Fruit fly (Drosophila melanogaster) whole organism, embryonic: ENCODE measurements around the gene CG34244.

Experiments
- CG10654 ChIP-seq: fragments of 200-800 bp; sonication (Bioruptor generic); optimal IDR thresholded peaks from 2 replicates; lab custom pipeline; 2016; ENCODE audit warnings: missing biosample characterization, missing genetic modification characterization
- CG11085 ChIP-seq: fragments of 200-800 bp; sonication (Bioruptor generic); IDR thresholded peaks from 2 replicates; pipeline ENCODE4 v1.3.6; 2022; ENCODE audit warnings: missing biosample characterization, missing genetic modification characterization
- CG11093 ChIP-seq: fragments of 200-800 bp; sonication (Bioruptor generic); IDR thresholded peaks from 3 replicates; pipeline ENCODE4 v1.3.6; 2022; ENCODE audit warnings: missing biosample characterization, missing genetic modification characterization
- CG11560 ChIP-seq: fragments of 200-800 bp; sonication (Bioruptor generic); IDR thresholded peaks from 3 replicates; pipeline ENCODE4 v1.3.6; 2022; ENCODE audit warnings: missing biosample characterization, missing genetic modification characterization
- CG15479 ChIP-seq: fragments of 200-800 bp; sonication (Bioruptor generic); optimal IDR thresholded peaks from 3 replicates; lab custom pipeline; 2019; ENCODE audit warnings: missing biosample characterization, mild to moderate bottlenecking, missing genetic modification characterization, moderate library complexity
- CG17359 ChIP-seq: fragments of 200-800 bp; sonication (Bioruptor generic); optimal IDR thresholded peaks from 3 replicates; lab custom pipeline; 2018; ENCODE audit warnings: missing biosample characterization, mild to moderate bottlenecking, missing genetic modification characterization, moderate library complexity
- CG17802 ChIP-seq: fragments of 200-800 bp; sonication (Bioruptor generic); optimal IDR thresholded peaks from 2 replicates; lab custom pipeline; 2018; ENCODE audit warnings: missing biosample characterization, mild to moderate bottlenecking, missing genetic modification characterization, moderate library complexity
- CG34422 ChIP-seq: fragments of 200-800 bp; sonication (Bioruptor generic); IDR thresholded peaks from 3 replicates; pipeline ENCODE4 v1.3.6; 2022; ENCODE audit warnings: missing biosample characterization, missing genetic modification characterization
- CG4854 ChIP-seq: fragments of 200-800 bp; sonication (Bioruptor generic); optimal IDR thresholded peaks from 2 replicates; lab custom pipeline; 2016; ENCODE audit warnings: missing biosample characterization, missing genetic modification characterization, inconsistent platforms
- CG5180 ChIP-seq: fragments of 200-800 bp; sonication (Bioruptor generic); optimal IDR thresholded peaks from 3 replicates; lab custom pipeline; 2017; ENCODE audit warnings: missing biosample characterization, missing genetic modification characterization, mild to moderate bottlenecking, moderate library complexity, missing genetic modification reagents
- CG7271 ChIP-seq: fragments of 200-800 bp; sonication (Bioruptor generic); optimal IDR thresholded peaks from 2 replicates; lab custom pipeline; 2018; ENCODE audit warnings: missing biosample characterization, mild to moderate bottlenecking, missing genetic modification characterization, moderate library complexity
- CG9609 ChIP-seq: fragments of 200-800 bp; sonication (Bioruptor generic); optimal IDR thresholded peaks from 3 replicates; lab custom pipeline; 2016; ENCODE audit warnings: missing biosample characterization, missing genetic modification characterization
- CG9797 ChIP-seq: fragments of 200-800 bp; sonication (Bioruptor generic); optimal IDR thresholded peaks from 3 replicates; lab custom pipeline; 2018; ENCODE audit warnings: missing biosample characterization, mild to moderate bottlenecking, missing genetic modification characterization
- CTCF ChIP-seq: fragments of 200-800 bp; sonication (Bioruptor generic); optimal IDR thresholded peaks from 2 replicates; lab custom pipeline; 2017; ENCODE audit warnings: missing biosample characterization, mild to moderate bottlenecking, missing genetic modification characterization, moderate library complexity
- Camta ChIP-seq: fragments of 200-800 bp; sonication (Bioruptor generic); optimal IDR thresholded peaks from 2 replicates; lab custom pipeline; 2016; ENCODE audit warnings: missing biosample characterization, missing genetic modification characterization
- CrebB ChIP-seq: fragments of 200-800 bp; sonication (Bioruptor generic); optimal IDR thresholded peaks from 3 replicates; lab custom pipeline; 2018; ENCODE audit warnings: missing biosample characterization, mild to moderate bottlenecking, missing genetic modification characterization
- Dfd ChIP-seq, 2 experiments: fragments of >200 bp; optimal IDR thresholded peaks; 2 replicates each; lab custom pipeline; 2017; ENCODE audit warnings: missing biosample characterization in 2 of 2, missing genetic modification characterization in 2 of 2
- Elba2 ChIP-seq: fragments of 200-800 bp; sonication (Bioruptor generic); optimal IDR thresholded peaks from 3 replicates; lab custom pipeline; 2016; ENCODE audit warnings: missing biosample characterization, missing genetic modification characterization
- Fer2 ChIP-seq: fragments of 200-800 bp; sonication (Bioruptor generic); optimal IDR thresholded peaks from 2 replicates; lab custom pipeline; 2018; ENCODE audit warnings: missing biosample characterization, mild to moderate bottlenecking, missing genetic modification characterization, moderate library complexity
- Gug ChIP-seq: fragments of 200-800 bp; sonication (Bioruptor generic); IDR thresholded peaks from 4 replicates; pipeline ENCODE4 v1.3.6; 2022; ENCODE audit warnings: missing biosample characterization, missing genetic modification characterization
- Hmx ChIP-seq: fragments of 200-800 bp; sonication (Bioruptor generic); optimal IDR thresholded peaks from 2 replicates; lab custom pipeline; 2016; ENCODE audit warnings: missing biosample characterization, missing genetic modification characterization
- MTF-1 ChIP-seq: fragments of 200-800 bp; sonication (Bioruptor generic); optimal IDR thresholded peaks from 2 replicates; lab custom pipeline; 2018; ENCODE audit warnings: missing biosample characterization, mild to moderate bottlenecking, missing genetic modification characterization, borderline replicate concordance
- NK7.1 ChIP-seq: fragments of 200-800 bp; sonication (Bioruptor generic); optimal IDR thresholded peaks from 3 replicates; lab custom pipeline; 2016; ENCODE audit warnings: missing biosample characterization, missing genetic modification characterization
- Pdp1 ChIP-seq, 2 experiments: fragments of 200-800 bp; sonication (Bioruptor generic); optimal IDR thresholded peaks; 3 replicates each; lab custom pipeline; 2016; ENCODE audit warnings: missing biosample characterization in 2 of 2, missing genetic modification characterization in 2 of 2, mild to moderate bottlenecking in 1 of 2, moderate library complexity in 1 of 2
- Ptx1 ChIP-seq: fragments of 200-800 bp; sonication (Bioruptor generic); IDR thresholded peaks from 2 replicates; pipeline ENCODE4 v1.3.6; 2022; ENCODE audit warnings: missing biosample characterization, missing genetic modification characterization
- Taf1 ChIP-seq: fragments of 200-800 bp; sonication (Bioruptor generic); IDR thresholded peaks from 2 replicates; pipeline ENCODE4 v1.3.6; 2022; ENCODE audit warnings: missing biosample characterization, missing genetic modification characterization
- ab ChIP-seq: fragments of 200-800 bp; sonication (Bioruptor generic); optimal IDR thresholded peaks from 2 replicates; lab custom pipeline; 2016; ENCODE audit warnings: missing biosample characterization, missing genetic modification characterization
- gsb ChIP-seq: fragments of 200-800 bp; sonication (Bioruptor generic); IDR thresholded peaks from 2 replicates; pipeline ENCODE4 v1.3.6; 2022; ENCODE audit warnings: missing biosample characterization, missing genetic modification characterization
- insv ChIP-seq, 2 experiments: fragments of 200-800 bp; sonication (Bioruptor generic); optimal IDR thresholded peaks; 3 replicates each; lab custom pipeline; 2016 to 2018; ENCODE audit warnings: missing biosample characterization in 2 of 2, missing genetic modification characterization in 2 of 2
- lmd ChIP-seq: fragments of 200-800 bp; sonication (Bioruptor generic); IDR thresholded peaks from 2 replicates; pipeline ENCODE4 v1.3.6; 2022; ENCODE audit warnings: missing biosample characterization, missing genetic modification characterization
- oc ChIP-seq: fragments of 200-800 bp; sonication (Bioruptor generic); optimal IDR thresholded peaks from 2 replicates; lab custom pipeline; 2018; ENCODE audit warnings: missing biosample characterization, mild to moderate bottlenecking, missing genetic modification characterization, moderate library complexity
- onecut ChIP-seq: fragments of 200-800 bp; sonication (Bioruptor generic); IDR thresholded peaks from 2 replicates; pipeline ENCODE4 v1.3.6; 2022; ENCODE audit warnings: missing biosample characterization, missing genetic modification characterization
- ranshi ChIP-seq: fragments of 200-800 bp; sonication (Bioruptor generic); IDR thresholded peaks from 2 replicates; pipeline ENCODE4 v1.3.6; 2022; ENCODE audit warnings: missing biosample characterization, missing genetic modification characterization
- rib ChIP-seq: fragments of 200-800 bp; sonication (Bioruptor generic); IDR thresholded peaks from 2 replicates; pipeline ENCODE4 v1.3.6; 2022; ENCODE audit warnings: missing biosample characterization, missing genetic modification characterization
- sob ChIP-seq: fragments of 200-800 bp; sonication (Bioruptor generic); IDR thresholded peaks from 2 replicates; pipeline ENCODE4 v1.3.6; 2022; ENCODE audit warnings: missing biosample characterization, missing genetic modification characterization
- sug ChIP-seq: fragments of 200-800 bp; optimal IDR thresholded peaks from 2 replicates; lab custom pipeline; 2019; ENCODE audit warnings: missing biosample characterization, mild to moderate bottlenecking, missing genetic modification characterization, moderate library complexity
- vfl ChIP-seq: fragments of 200-800 bp; sonication (Bioruptor generic); optimal IDR thresholded peaks from 2 replicates; lab custom pipeline; 2016; ENCODE audit warnings: missing biosample characterization, missing genetic modification characterization
- z ChIP-seq: fragments of 200-800 bp; sonication (Bioruptor generic); IDR thresholded peaks from 3 replicates; pipeline ENCODE4 v1.3.6; 2022; ENCODE audit warnings: missing biosample characterization, missing genetic modification characterization
- zen ChIP-seq: fragments of 200-800 bp; sonication (Bioruptor generic); optimal IDR thresholded peaks from 3 replicates; lab custom pipeline; 2018; ENCODE audit warnings: missing biosample characterization, mild to moderate bottlenecking, missing genetic modification characterization, moderate library complexity
- zfh2 ChIP-seq: fragments of 200-800 bp; sonication (Bioruptor generic); optimal IDR thresholded peaks from 2 replicates; lab custom pipeline; 2016; ENCODE audit warnings: missing biosample characterization, missing genetic modification characterization

The CG34244 gene

dm6 chr3L:14193962-14194503 is 41.7 kb downstream of the CG34244 start (continued):
- TF ChIP-seq onecut (GFP tag; lab: Robert Waterston, UW), result peak; percentile 7; the same call in 1 of the 2 replicates
- no peak for TF ChIP-seq gsb (GFP tag; lab: Robert Waterston, UW)
- TF ChIP-seq rib (GFP tag; lab: Robert Waterston, UW), result no peak
- TF ChIP-seq Hmx, result no peak
- TF ChIP-seq CG5180, result peak; percentile 34
- no peak for TF ChIP-seq Gug (GFP tag; lab: Robert Waterston, UW)
- no peak for TF ChIP-seq oc (tag; lab: Kevin White, UChicago)
- no peak for TF ChIP-seq Camta
- no peak for TF ChIP-seq vfl (GFP tag; lab: Kevin White, UChicago)
- TF ChIP-seq zfh2 (GFP tag; lab: Kevin White, UChicago), result no peak
- TF ChIP-seq zen (tag; lab: Kevin White, UChicago), result peak; percentile 19
- peak; percentile 48 for TF ChIP-seq CG7271 (tag; lab: Kevin White, UChicago)
- TF ChIP-seq CG11093, result no peak
- TF ChIP-seq lmd (GFP tag; lab: Robert Waterston, UW), result no peak
- no peak for TF ChIP-seq sob
- TF ChIP-seq Fer2 (tag; lab: Kevin White, UChicago), result no peak
- no peak for TF ChIP-seq ranshi
- TF ChIP-seq CTCF, result no peak
- TF ChIP-seq CG11560 (tag; lab: Robert Waterston, UW), result no peak
- TF ChIP-seq ab (GFP tag; lab: Kevin White, UChicago), result no peak

dm6 chr3L:14191476-14191752 is 44.3 kb downstream of the CG34244 start:
- no peak for TF ChIP-seq CG11085 (GFP tag; lab: Robert Waterston, UW)
- TF ChIP-seq CrebB, result no peak
- 0 out of 2 replicates have a peak, but pooled peaks have one; percentile 50 for TF ChIP-seq rib (GFP tag; lab: Robert Waterston, UW)
- TF ChIP-seq CG4854, result no peak
- no peak for TF ChIP-seq CG17802 (tag; lab: Kevin White, UChicago)
- peak; percentile 5 for TF ChIP-seq CG15479 (GFP tag; lab: Kevin White, UChicago)
- no peak for TF ChIP-seq CG17359 (tag; lab: Kevin White, UChicago)
- peak; percentile 94 for TF ChIP-seq Elba2
- TF ChIP-seq NK7.1 (GFP tag; lab: Kevin White, UChicago), result no peak
- peak in 1 of 2 experiments; percentile 81 for TF ChIP-seq insv (GFP tag; optimal IDR thresholded peaks at IDR 0.05; lab: Kevin White, UChicago)
- TF ChIP-seq Taf1 (GFP tag; lab: Robert Waterston, UW), result no peak
- TF ChIP-seq Gug (GFP tag; lab: Robert Waterston, UW), result no peak
- TF ChIP-seq MTF-1 (GFP tag; lab: Kevin White, UChicago), result no peak
- no peak for TF ChIP-seq Dfd (GFP tag; optimal IDR thresholded peaks at IDR 0.05; lab: Kevin White, UChicago)
- TF ChIP-seq CG9797 (GFP tag; lab: Kevin White, UChicago), result no peak
- no peak for TF ChIP-seq CG9609 (GFP tag; lab: Kevin White, UChicago)
- peak; percentile 14; the same call in 1 of the 3 replicates for TF ChIP-seq CG34422
- TF ChIP-seq z (GFP tag; lab: Robert Waterston, UW), result no peak
- no peak for TF ChIP-seq Pdp1 (GFP tag; optimal IDR thresholded peaks at IDR 0.05; lab: Kevin White, UChicago)
- TF ChIP-seq sug (tag; lab: Kevin White, UChicago), result no peak
- TF ChIP-seq CG10654 (GFP tag; lab: Kevin White, UChicago), result no peak
- no peak for TF ChIP-seq Ptx1 (GFP tag; lab: Robert Waterston, UW)
